Worm (Caenorhabditis elegans): ENCODE results near the gene Y40A1A.3.

ce11 chrX:2014521-2014920 lies 16.7 kb upstream of the Y40A1A.3 start:
- TF ChIP-seq elt-1 (tag; optimal IDR thresholded peaks at IDR 0.05) (no peak), elt-3 (tag; optimal IDR thresholded peaks at IDR 0.05) (no peak), nhr-76 (tag; optimal IDR thresholded peaks at IDR 0.05) (no peak), nhr-67 (tag; optimal IDR thresholded peaks at IDR 0.05) (no peak), elt-2 (tag; optimal IDR thresholded peaks at IDR 0.05) (peak; percentile 85), nhr-25 (tag; optimal IDR thresholded peaks at IDR 0.05) (no peak), ztf-4 (tag; optimal IDR thresholded peaks at IDR 0.05) (no peak), pha-4 (tag; optimal IDR thresholded peaks at IDR 0.05) (peak; percentile 20)

Data from whole organism, L3 larva.